Comparison of ENCODE assay signal across 5 fruit fly cellular contexts in genomic region chr2L:8230255-8230654, dm6.
TF ChIP-seq lines count a peak whose summit lies in the region.

No protein-coding gene starts in this region.

- no peak for TF ChIP-seq CTCF in whole organism, embryonic (GFP tag; optimal IDR thresholded peaks at IDR 0.05; lab: Kevin White, UChicago)

TF ChIP-seq in whole organism, adult, 20 proteins besides CTCF, POLR2A, EP300 and RAD21:
- TF ChIP-seq CG12768 (GFP tag; optimal IDR thresholded peaks at IDR 0.05; lab: Kevin White, UChicago) = no peak
- TF ChIP-seq Hr96 (GFP tag; optimal IDR thresholded peaks at IDR 0.05; lab: Kevin White, UChicago) = no peak
- no peak for TF ChIP-seq CG7045 (GFP tag; optimal IDR thresholded peaks at IDR 0.05; lab: Kevin White, UChicago)
- TF ChIP-seq kay (GFP tag; lab: Kevin White, UChicago; ENCODE audit: borderline replicate concordance) = peak; percentile 78
- TF ChIP-seq CG1620 (GFP tag; optimal IDR thresholded peaks at IDR 0.05; lab: Kevin White, UChicago) = no peak
- no peak for TF ChIP-seq bab1 (GFP tag; optimal IDR thresholded peaks at IDR 0.05; lab: Kevin White, UChicago)
- no peak for TF ChIP-seq Mnt (GFP tag; optimal IDR thresholded peaks at IDR 0.05; lab: Kevin White, UChicago)
- TF ChIP-seq CG33017 (tag; optimal IDR thresholded peaks at IDR 0.05; lab: Kevin White, UChicago) = no peak
- TF ChIP-seq CG7101 (tag; optimal IDR thresholded peaks at IDR 0.05; lab: Kevin White, UChicago) = no peak

TF ChIP-seq in whole organism, embryonic, 481 proteins besides CTCF, POLR2A, EP300 and RAD21:
- TF ChIP-seq Blimp-1 (GFP tag; optimal IDR thresholded peaks at IDR 0.05; lab: Kevin White, UChicago) = peak; percentile 7
- no peak for TF ChIP-seq CG34376 (GFP tag; optimal IDR thresholded peaks at IDR 0.05; lab: Kevin White, UChicago)
- peak; percentile 4 for TF ChIP-seq phol (tag; optimal IDR thresholded peaks at IDR 0.05; lab: Kevin White, UChicago)
- no peak for TF ChIP-seq CG14965 (GFP tag; optimal IDR thresholded peaks at IDR 0.05; lab: Kevin White, UChicago; ENCODE audit: borderline replicate concordance)
- TF ChIP-seq gem (tag; optimal IDR thresholded peaks at IDR 0.05; lab: Kevin White, UChicago) = peak; percentile 15

TF ChIP-seq in whole organism, prepupa, 60 proteins besides CTCF, POLR2A, EP300 and RAD21 (continues in another document):
- TF ChIP-seq Eip75B (GFP tag; optimal IDR thresholded peaks at IDR 0.05; lab: Kevin White, UChicago) = no peak
- no peak for TF ChIP-seq CG3032 (tag; optimal IDR thresholded peaks at IDR 0.05; lab: Kevin White, UChicago)
- peak; percentile 3 for TF ChIP-seq Sox15 (GFP tag; optimal IDR thresholded peaks at IDR 0.05; lab: Kevin White, UChicago)
- TF ChIP-seq CG34406 (GFP tag; optimal IDR thresholded peaks at IDR 0.05; lab: Kevin White, UChicago) = no peak
- TF ChIP-seq topi (GFP tag; optimal IDR thresholded peaks at IDR 0.05; lab: Kevin White, UChicago) = no peak
- peak; percentile 3 for TF ChIP-seq CG10669 (GFP tag; optimal IDR thresholded peaks at IDR 0.05; lab: Kevin White, UChicago)
- TF ChIP-seq lz (GFP tag; optimal IDR thresholded peaks at IDR 0.05; lab: Kevin White, UChicago) = no peak
- no peak for TF ChIP-seq CG11902 (GFP tag; optimal IDR thresholded peaks at IDR 0.05; lab: Kevin White, UChicago)
- no peak for TF ChIP-seq Blimp-1 (GFP tag; optimal IDR thresholded peaks at IDR 0.05; lab: Kevin White, UChicago)
- peak; percentile 36; the same call in 1 of the 3 replicates for TF ChIP-seq eg (GFP tag; IDR thresholded peaks at IDR 0.05; lab: Robert Waterston, UW)
- peak; percentile 24; the same call in 1 of the 2 replicates for TF ChIP-seq CG15336 (GFP tag; IDR thresholded peaks at IDR 0.05; lab: Robert Waterston, UW)
- TF ChIP-seq Smox (GFP tag; optimal IDR thresholded peaks at IDR 0.05; lab: Kevin White, UChicago) = no peak
- peak; percentile 5 for TF ChIP-seq esn (GFP tag; optimal IDR thresholded peaks at IDR 0.05; lab: Kevin White, UChicago)
- TF ChIP-seq CG4318 (GFP tag; optimal IDR thresholded peaks at IDR 0.05; lab: Kevin White, UChicago) = no peak
- no peak for TF ChIP-seq Lpt (GFP tag; optimal IDR thresholded peaks at IDR 0.05; lab: Kevin White, UChicago)
- TF ChIP-seq spab (GFP tag; optimal IDR thresholded peaks at IDR 0.05; lab: Kevin White, UChicago) = peak; percentile 15
- no peak for TF ChIP-seq CG7368 (GFP tag; optimal IDR thresholded peaks at IDR 0.05; lab: Kevin White, UChicago)
- peak; percentile 7 for TF ChIP-seq pdm3 (GFP tag; optimal IDR thresholded peaks at IDR 0.05; lab: Kevin White, UChicago)
- TF ChIP-seq cyc (GFP tag; optimal IDR thresholded peaks at IDR 0.05; lab: Kevin White, UChicago) = no peak
- no peak for TF ChIP-seq dsx (GFP tag; optimal IDR thresholded peaks at IDR 0.05; lab: Kevin White, UChicago; ENCODE audit: poor library complexity, severe bottlenecking)
- TF ChIP-seq CG6163 (GFP tag; IDR thresholded peaks at IDR 0.05; lab: Robert Waterston, UW) = peak; percentile 55; the same call in 2 of the 3 replicates
- TF ChIP-seq Met (GFP tag; optimal IDR thresholded peaks at IDR 0.05; lab: Kevin White, UChicago) = no peak
- TF ChIP-seq OdsH (GFP tag; optimal IDR thresholded peaks at IDR 0.05; lab: Kevin White, UChicago) = peak; percentile 46
- no peak for TF ChIP-seq CG6808 (GFP tag; optimal IDR thresholded peaks at IDR 0.05; lab: Kevin White, UChicago)
- TF ChIP-seq Eip78C (GFP tag; lab: Kevin White, UChicago) = peak; percentile 22
- peak; percentile 26; the same call in 1 of the 3 replicates for TF ChIP-seq CG8119 (GFP tag; IDR thresholded peaks at IDR 0.05; lab: Robert Waterston, UW)

TF ChIP-seq in whole organism, pupa, 21 proteins besides CTCF, POLR2A, EP300 and RAD21:
- TF ChIP-seq CG17806 (tag; optimal IDR thresholded peaks at IDR 0.05; lab: Kevin White, UChicago) (peak; percentile 26), fd96Ca (GFP tag; IDR thresholded peaks at IDR 0.05; lab: Robert Waterston, UW) (no peak), CG8301 (tag; optimal IDR thresholded peaks at IDR 0.05; lab: Kevin White, UChicago) (peak; percentile 32), CG9948 (tag; optimal IDR thresholded peaks at IDR 0.05; lab: Kevin White, UChicago) (no peak), CG13204 (GFP tag; optimal IDR thresholded peaks at IDR 0.05; lab: Kevin White, UChicago) (no peak), CG32121 (GFP tag; IDR thresholded peaks at IDR 0.05; lab: Robert Waterston, UW) (no peak), Pif1B (GFP tag; optimal IDR thresholded peaks at IDR 0.05; lab: Kevin White, UChicago) (no peak), Snoo (tag; optimal IDR thresholded peaks at IDR 0.05; lab: Kevin White, UChicago) (no peak), CG12605 (GFP tag; IDR thresholded peaks at IDR 0.05; lab: Robert Waterston, UW) (0 out of 2 replicates have a peak, but pooled peaks have one; percentile 10), rn (GFP tag; IDR thresholded peaks at IDR 0.05; lab: Robert Waterston, UW) (no peak), CG15710 (tag; optimal IDR thresholded peaks at IDR 0.05; lab: Kevin White, UChicago) (peak; percentile 28), CG10348 (GFP tag; IDR thresholded peaks at IDR 0.05; lab: Robert Waterston, UW) (no peak), CG34367 (tag; optimal IDR thresholded peaks at IDR 0.05; lab: Kevin White, UChicago) (no peak), CG8159 (tag; optimal IDR thresholded peaks at IDR 0.05; lab: Kevin White, UChicago) (peak; percentile 48), Ets98B (GFP tag; IDR thresholded peaks at IDR 0.05; lab: Robert Waterston, UW) (no peak), CG14655 (GFP tag; optimal IDR thresholded peaks at IDR 0.05; lab: Kevin White, UChicago) (peak; percentile 7), D1 (tag; optimal IDR thresholded peaks at IDR 0.05; lab: Kevin White, UChicago) (no peak), gl (tag; optimal IDR thresholded peaks at IDR 0.05; lab: Kevin White, UChicago) (no peak), Pif1A (GFP tag; optimal IDR thresholded peaks at IDR 0.05; lab: Kevin White, UChicago) (no peak), EcR (GFP tag; optimal IDR thresholded peaks at IDR 0.05; lab: Kevin White, UChicago) (no peak), CG4496 (GFP tag; IDR thresholded peaks at IDR 0.05; lab: Robert Waterston, UW) (peak; percentile 64; the same call in 1 of the 3 replicates)

TF ChIP-seq in whole organism, wandering third instar larva, 38 proteins besides CTCF, POLR2A, EP300 and RAD21:
- TF ChIP-seq Jra (GFP tag; optimal IDR thresholded peaks at IDR 0.05; lab: Kevin White, UChicago) = no peak
- TF ChIP-seq OdsH (GFP tag; optimal IDR thresholded peaks at IDR 0.05; lab: Kevin White, UChicago) = peak; percentile 5
